Worm (Caenorhabditis elegans) whole organism, L2 larva: ENCODE results near the gene snf-7.

Experiments used
- ZK546.5 ChIP-seq: sonication (generic microtip); optimal IDR thresholded peaks from 2 replicates; lab custom pipeline; 2017; ENCODE audit warnings: missing biosample characterization, missing genetic modification characterization
- aly-2 ChIP-seq: fragments of 150-350 bp; optimal IDR thresholded peaks from 2 replicates; lab custom pipeline; 2014; ENCODE audit warnings: missing biosample characterization, missing genetic modification characterization
- ceh-16 ChIP-seq: fragments of 150-350 bp; optimal IDR thresholded peaks from 2 replicates; lab custom pipeline; 2014; ENCODE audit warnings: missing biosample characterization, missing genetic modification characterization
- ceh-82 ChIP-seq: fragments of 150-350 bp; optimal IDR thresholded peaks from 2 replicates; lab custom pipeline; 2014; ENCODE audit warnings: missing biosample characterization, missing genetic modification characterization
- dmd-4 ChIP-seq: sonication (generic microtip); optimal IDR thresholded peaks from 2 replicates; lab custom pipeline; 2017; ENCODE audit warnings: missing biosample characterization, missing genetic modification characterization
- egl-27 ChIP-seq: sonication (generic microtip); optimal IDR thresholded peaks from 3 replicates; lab custom pipeline; 2017; ENCODE audit warnings: missing biosample characterization, missing genetic modification reagents, missing genetic modification characterization
- elt-1 ChIP-seq: fragments of 150-350 bp; optimal IDR thresholded peaks from 2 replicates; lab custom pipeline; 2014; ENCODE audit warnings: missing biosample characterization, missing genetic modification characterization
- fos-1 ChIP-seq: fragments of 150-350 bp; optimal IDR thresholded peaks from 2 replicates; lab custom pipeline; 2014; ENCODE audit warnings: missing biosample characterization, missing genetic modification characterization
- gmeb-1 ChIP-seq: fragments of 150-350 bp; optimal IDR thresholded peaks from 2 replicates; lab custom pipeline; 2014; ENCODE audit warnings: missing biosample characterization, missing genetic modification characterization
- lin-11 ChIP-seq: fragments of 150-350 bp; sonication (generic microtip); optimal IDR thresholded peaks from 2 replicates; lab custom pipeline; 2014; ENCODE audit warnings: missing biosample characterization, missing genetic modification characterization, inconsistent platforms, mixed read lengths
- lin-13 ChIP-seq: fragments of 150-350 bp; optimal IDR thresholded peaks from 2 replicates; lab custom pipeline; 2014; ENCODE audit warnings: missing biosample characterization, missing genetic modification reagents, missing genetic modification characterization
- lin-39 ChIP-seq: fragments of 150-350 bp; optimal IDR thresholded peaks from 2 replicates; lab custom pipeline; 2014; ENCODE audit warnings: missing biosample characterization, missing genetic modification reagents, missing genetic modification characterization
- mab-5 ChIP-seq: fragments of 150-350 bp; optimal IDR thresholded peaks from 2 replicates; lab custom pipeline; 2014; ENCODE audit warnings: missing biosample characterization, missing genetic modification characterization
- mdl-1 ChIP-seq, 2 experiments: fragments of 150-350 bp in 1 of 2; sonication (generic microtip) in 1 of 2; optimal IDR thresholded peaks; 2 replicates each; lab custom pipeline; 2017; ENCODE audit warnings: missing biosample characterization in 2 of 2, missing genetic modification characterization in 2 of 2
- nhr-10 ChIP-seq: sonication (generic microtip); optimal IDR thresholded peaks from 2 replicates; lab custom pipeline; 2017; ENCODE audit warnings: missing biosample characterization, missing genetic modification characterization
- nhr-12 ChIP-seq: fragments of 150-350 bp; optimal IDR thresholded peaks from 2 replicates; lab custom pipeline; 2014; ENCODE audit warnings: missing biosample characterization, missing genetic modification characterization
- nhr-129 ChIP-seq: fragments of 150-350 bp; optimal IDR thresholded peaks from 2 replicates; lab custom pipeline; 2014; ENCODE audit warnings: missing biosample characterization, missing genetic modification characterization
- nhr-21 ChIP-seq: fragments of 150-350 bp; optimal IDR thresholded peaks from 2 replicates; lab custom pipeline; 2014; ENCODE audit warnings: missing biosample characterization, missing genetic modification characterization
- nhr-23 ChIP-seq: fragments of 150-350 bp; optimal IDR thresholded peaks from 2 replicates; lab custom pipeline; 2014; ENCODE audit warnings: missing biosample characterization, missing genetic modification reagents, missing genetic modification characterization
- nhr-25 ChIP-seq: fragments of 150-350 bp; sonication (generic microtip); optimal IDR thresholded peaks from 3 replicates; lab custom pipeline; 2014; ENCODE audit warnings: missing biosample characterization, missing genetic modification characterization
- nhr-6 ChIP-seq: fragments of 150-350 bp; optimal IDR thresholded peaks from 2 replicates; lab custom pipeline; 2014; ENCODE audit warnings: missing biosample characterization, missing genetic modification characterization
- peb-1 ChIP-seq: fragments of 150-350 bp; optimal IDR thresholded peaks from 2 replicates; lab custom pipeline; 2014; ENCODE audit warnings: missing biosample characterization, missing genetic modification characterization
- sem-4 ChIP-seq: fragments of 150-350 bp; optimal IDR thresholded peaks from 2 replicates; lab custom pipeline; 2014; ENCODE audit warnings: missing biosample characterization, missing genetic modification reagents, missing genetic modification characterization
- skn-1 ChIP-seq: sonication (generic microtip); optimal IDR thresholded peaks from 2 replicates; lab custom pipeline; 2017; ENCODE audit warnings: missing biosample characterization, missing genetic modification characterization
- sma-3 ChIP-seq: sonication (generic microtip); optimal IDR thresholded peaks from 2 replicates; lab custom pipeline; 2016; ENCODE audit warnings: missing genetic modification reagents, missing genetic modification characterization, missing compliant biosample characterization
- sma-9 ChIP-seq, 2 experiments: fragments of 150-350 bp in 1 of 2; sonication (generic microtip) in 1 of 2; optimal IDR thresholded peaks; 2 replicates each; lab custom pipeline; 2014 to 2016; ENCODE audit warnings: missing genetic modification characterization in 2 of 2, mild to moderate bottlenecking in 1 of 2, missing biosample characterization in 1 of 2, missing compliant biosample characterization in 1 of 2, missing genetic modification reagents in 1 of 2, moderate library complexity in 1 of 2
- snpc-4 ChIP-seq: fragments of 150-350 bp; optimal IDR thresholded peaks from 2 replicates; lab custom pipeline; 2014; ENCODE audit warnings: missing biosample characterization, missing genetic modification characterization
- unc-39 ChIP-seq: fragments of 150-350 bp; optimal IDR thresholded peaks from 2 replicates; lab custom pipeline; 2014; ENCODE audit warnings: missing biosample characterization, missing genetic modification characterization
- unc-55 ChIP-seq: fragments of 150-350 bp; sonication (generic microtip); optimal IDR thresholded peaks from 3 replicates; lab custom pipeline; 2014; ENCODE audit warnings: missing biosample characterization, missing genetic modification reagents, missing genetic modification characterization
- zag-1 ChIP-seq: fragments of 150-350 bp; optimal IDR thresholded peaks from 2 replicates; lab custom pipeline; 2014; ENCODE audit warnings: missing biosample characterization, missing genetic modification characterization
- ztf-11 ChIP-seq: sonication (generic microtip); optimal IDR thresholded peaks from 2 replicates; lab custom pipeline; 2017; ENCODE audit warnings: missing biosample characterization, missing genetic modification characterization
- ztf-4 ChIP-seq: fragments of 150-350 bp; optimal IDR thresholded peaks from 2 replicates; lab custom pipeline; 2014; ENCODE audit warnings: missing biosample characterization, missing genetic modification characterization

The snf-7 gene

ce11 chrIII:13015754-13016317 is 10.6 kb downstream of the snf-7 start (continued):
- TF ChIP-seq unc-55 (GFP tag; lab: Kevin White, UChicago) (peak; percentile 31), nhr-6 (tag; lab: Kevin White, UChicago) (peak; percentile 15), sem-4 (peak; percentile 63), nhr-12 (tag; lab: Kevin White, UChicago) (no peak), zag-1 (tag; lab: Kevin White, UChicago) (no peak)

- TF ChIP-seq elt-1 (tag; lab: Kevin White, UChicago) (no peak), nhr-21 (tag; lab: Kevin White, UChicago) (peak; percentile 29), snpc-4 (tag; lab: Kevin White, UChicago) (no peak), nhr-10 (tag; lab: Kevin White, UChicago) (no peak), ztf-4 (tag; lab: Kevin White, UChicago) (no peak), gmeb-1 (tag; lab: Kevin White, UChicago) (no peak), sma-3 (GFP tag; lab: Kevin White, UChicago) (peak; percentile 2), nhr-129 (tag; lab: Kevin White, UChicago) (no peak)
Observed at ce11 chrIII:13018619-13019018, 13.4 kb downstream of the snf-7 start, which contains the start of gene col-98. Gene col-98, plus strand, starts transcription at chrIII:13019008.

ce11 chrIII:13019547-13020098 is 14.4 kb downstream of the snf-7 start:
- no peak for TF ChIP-seq nhr-6 (tag; lab: Kevin White, UChicago)
- no peak for TF ChIP-seq skn-1 (tag; lab: Kevin White, UChicago)
- no peak for TF ChIP-seq mab-5 (tag; lab: Kevin White, UChicago)
- no peak for TF ChIP-seq lin-39
- TF ChIP-seq nhr-12 (tag; lab: Kevin White, UChicago) = no peak
- no peak for TF ChIP-seq ZK546.5 (tag; lab: Kevin White, UChicago)
- TF ChIP-seq lin-11 (tag; lab: Kevin White, UChicago) = no peak
- no peak for TF ChIP-seq nhr-21 (tag; lab: Kevin White, UChicago)
- TF ChIP-seq dmd-4 (tag; lab: Kevin White, UChicago) = no peak
- no peak for TF ChIP-seq ceh-16 (tag; lab: Kevin White, UChicago)

ce11 chrIII:13020741-13021140 is 15.5 kb downstream of the snf-7 start, which contains the start of gene cyp-13A11:
Gene cyp-13A11, plus strand, starts transcription at chrIII:13021006.
- TF ChIP-seq lin-39 (no peak), ceh-82 (no peak), ZK546.5 (tag; lab: Kevin White, UChicago) (no peak), egl-27 (tag; lab: Kevin White, UChicago) (no peak), lin-13 (GFP tag; lab: Kevin White, UChicago) (no peak), gmeb-1 (tag; lab: Kevin White, UChicago) (no peak), nhr-25 (no peak), ztf-11 (tag; lab: Kevin White, UChicago) (no peak), sma-9 (GFP tag; optimal IDR thresholded peaks at IDR 0.05; lab: Kevin White, UChicago) (no peak), sma-9 (tag; optimal IDR thresholded peaks at IDR 0.05; lab: Kevin White, UChicago) (no peak), peb-1 (tag; lab: Kevin White, UChicago) (no peak), zag-1 (tag; lab: Kevin White, UChicago) (no peak), ztf-4 (tag; lab: Kevin White, UChicago) (no peak)

ce11 chrIII:13024281-13024680 is 19.0 kb downstream of the snf-7 start, which contains the start of gene cyp-13A12:
Gene cyp-13A12, plus strand, starts transcription at chrIII:13024547.
- TF ChIP-seq nhr-23 (tag; lab: Kevin White, UChicago) (no peak), fos-1 (tag; lab: Kevin White, UChicago) (peak; percentile 64), ceh-82 (no peak), unc-39 (tag; lab: Kevin White, UChicago) (no peak), sma-9 (GFP tag; optimal IDR thresholded peaks at IDR 0.05; lab: Kevin White, UChicago) (peak; percentile 4), sma-9 (tag; optimal IDR thresholded peaks at IDR 0.05; lab: Kevin White, UChicago) (no peak), nhr-25 (no peak)

- TF ChIP-seq aly-2 (tag; lab: Kevin White, UChicago) (no peak), nhr-10 (tag; lab: Kevin White, UChicago) (no peak), zag-1 (tag; lab: Kevin White, UChicago) (no peak), nhr-23 (tag; lab: Kevin White, UChicago) (no peak), sma-9 (GFP tag; optimal IDR thresholded peaks at IDR 0.05; lab: Kevin White, UChicago) (no peak), sma-9 (tag; optimal IDR thresholded peaks at IDR 0.05; lab: Kevin White, UChicago) (no peak), mdl-1 (tag; optimal IDR thresholded peaks at IDR 0.05; lab: Kevin White, UChicago) (no peak)
Observed at ce11 chrIII:13027949-13028348, 22.7 kb downstream of the snf-7 start.
